Worm (Caenorhabditis elegans) whole organism, L4 larva: ENCODE results near the gene C36C9.5.

Source experiments
- F10B5.3 ChIP-seq: sonication (generic microtip); optimal IDR thresholded peaks from 2 replicates; lab custom pipeline; 2016; ENCODE audit warnings: mild to moderate bottlenecking, missing genetic modification characterization, missing compliant biosample characterization
- F26F4.8 ChIP-seq: fragments of 200-800 bp; sonication (Bioruptor generic); conservative IDR thresholded peaks from 2 replicates; pipeline ENCODE4 v1.3.6; 2022; ENCODE audit warnings: missing genetic modification characterization, missing compliant biosample characterization
- F44E2.7 ChIP-seq: fragments of 200-800 bp; sonication (Bioruptor generic); IDR thresholded peaks from 2 replicates; pipeline ENCODE4 v2.1.2; 2022; ENCODE audit warnings: missing genetic modification characterization, missing compliant biosample characterization
- T20F7.1 ChIP-seq: fragments of 200-800 bp; sonication (Bioruptor generic); optimal IDR thresholded peaks from 2 replicates; lab custom pipeline; 2018; ENCODE audit warnings: mild to moderate bottlenecking, missing genetic modification characterization, missing compliant biosample characterization
- Y105C5A.15 ChIP-seq: fragments of 200-800 bp; sonication (Bioruptor generic); IDR thresholded peaks from 2 replicates; pipeline ENCODE4 v1.3.6; 2022; ENCODE audit warnings: missing genetic modification characterization, missing compliant biosample characterization
- Y75B8A.6 ChIP-seq: fragments of 200-800 bp; sonication (Bioruptor generic); IDR thresholded peaks from 2 replicates; pipeline ENCODE4 v1.3.6; 2022; ENCODE audit warnings: missing genetic modification reagents, missing genetic modification characterization, missing compliant biosample characterization
- ZK546.5 ChIP-seq, 2 experiments: sonication (generic microtip); optimal IDR thresholded peaks; 2 replicates each; lab custom pipeline; 2017; ENCODE audit warnings: missing biosample characterization in 2 of 2, missing genetic modification characterization in 2 of 2
- aha-1 ChIP-seq: fragments of 150-350 bp; peaks from one replicate; lab custom pipeline; 2014; ENCODE audit warnings: missing biosample characterization, missing genetic modification characterization
- attf-4 ChIP-seq: sonication (generic microtip); optimal IDR thresholded peaks from 3 replicates; lab custom pipeline; 2017; ENCODE audit warnings: missing biosample characterization, missing genetic modification characterization
- ceh-28 ChIP-seq: fragments of 150-350 bp; optimal IDR thresholded peaks from 2 replicates; lab custom pipeline; 2014; ENCODE audit warnings: missing biosample characterization, missing genetic modification reagents, missing genetic modification characterization
- ces-1 ChIP-seq: fragments of 150-350 bp; sonication (generic microtip); optimal IDR thresholded peaks from 4 replicates; lab custom pipeline; 2014; ENCODE audit warnings: missing biosample characterization, missing genetic modification reagents, missing genetic modification characterization
- daf-12 ChIP-seq: fragments of 150-350 bp; optimal IDR thresholded peaks from 2 replicates; lab custom pipeline; 2014; ENCODE audit warnings: missing biosample characterization, missing genetic modification reagents, missing genetic modification characterization
- daf-19 ChIP-seq: fragments of 200-800 bp; sonication (Bioruptor generic); conservative IDR thresholded peaks from 2 replicates; pipeline ENCODE4 v1.3.6; 2022; ENCODE audit warnings: missing genetic modification characterization, missing compliant biosample characterization
- dmd-6 ChIP-seq: fragments of 200-800 bp; sonication (Bioruptor generic); IDR thresholded peaks from 2 replicates; pipeline ENCODE4 v1.3.6; 2022; ENCODE audit warnings: missing genetic modification reagents, missing genetic modification characterization, missing compliant biosample characterization
- dmd-8 ChIP-seq: fragments of 200-800 bp; sonication (Bioruptor generic); IDR thresholded peaks from 2 replicates; pipeline ENCODE4 v1.3.6; 2022; ENCODE audit warnings: missing genetic modification characterization, missing compliant biosample characterization
- dpl-1 ChIP-seq: fragments of 150-350 bp; optimal IDR thresholded peaks from 2 replicates; lab custom pipeline; 2014; ENCODE audit warnings: missing biosample characterization, missing genetic modification reagents, missing genetic modification characterization
- duxl-1 ChIP-seq: sonication (generic microtip); optimal IDR thresholded peaks from 2 replicates; lab custom pipeline; 2016; ENCODE audit warnings: mild to moderate bottlenecking, missing genetic modification characterization, moderate library complexity, missing compliant biosample characterization; ENCODE audit not compliant: poor library complexity
- dve-1 ChIP-seq: sonication (generic microtip); optimal IDR thresholded peaks from 2 replicates; lab custom pipeline; 2017; ENCODE audit warnings: antibody characterized with exemption, mild to moderate bottlenecking, missing genetic modification characterization, missing compliant biosample characterization; ENCODE audit not compliant: insufficient read depth
- egl-43 ChIP-seq: fragments of 200-800 bp; sonication (Bioruptor generic); IDR thresholded peaks from 2 replicates; pipeline ENCODE4 v1.3.6; 2022; ENCODE audit warnings: missing genetic modification reagents, missing genetic modification characterization, missing compliant biosample characterization
- fos-1 ChIP-seq: fragments of 150-350 bp; optimal IDR thresholded peaks from 2 replicates; lab custom pipeline; 2014; ENCODE audit warnings: missing biosample characterization, missing genetic modification characterization
- hif-1 ChIP-seq, 2 experiments: sonication (generic microtip); optimal IDR thresholded peaks; 2 replicates each; lab custom pipeline; 2016 to 2017; ENCODE audit warnings: missing compliant biosample characterization in 2 of 2, missing genetic modification characterization in 2 of 2, missing genetic modification reagents in 2 of 2, missing genotype in 2 of 2, mild to moderate bottlenecking in 1 of 2
- madf-5 ChIP-seq, 2 experiments: fragments of 200-800 bp; sonication (Bioruptor generic); IDR thresholded peaks; 2 replicates each; pipeline ENCODE4 v1.3.6; 2022; ENCODE audit warnings: missing compliant biosample characterization in 2 of 2, missing genetic modification characterization in 2 of 2
- mdt-29 ChIP-seq: fragments of 200-800 bp; sonication (Bioruptor generic); IDR thresholded peaks from 2 replicates; pipeline ENCODE4 v1.3.6; 2022; ENCODE audit warnings: missing genetic modification reagents, missing genetic modification characterization, missing compliant biosample characterization
- mep-1 ChIP-seq: fragments of 150-350 bp; sonication (generic microtip); optimal IDR thresholded peaks from 3 replicates; lab custom pipeline; 2014; ENCODE audit warnings: missing biosample characterization, missing genetic modification characterization
- nhr-11 ChIP-seq: fragments of 150-350 bp; optimal IDR thresholded peaks from 2 replicates; lab custom pipeline; 2014; ENCODE audit warnings: missing biosample characterization, missing genetic modification characterization
- nhr-111 ChIP-seq: fragments of 200-800 bp; sonication (Bioruptor generic); optimal IDR thresholded peaks from 2 replicates; lab custom pipeline; 2018; ENCODE audit warnings: mild to moderate bottlenecking, missing genetic modification characterization, missing compliant biosample characterization
- nhr-6 ChIP-seq: fragments of 150-350 bp; optimal IDR thresholded peaks from 2 replicates; lab custom pipeline; 2014; ENCODE audit warnings: missing biosample characterization, missing genetic modification characterization
- php-3 ChIP-seq: fragments of 200-800 bp; sonication (Bioruptor generic); IDR thresholded peaks from 2 replicates; pipeline ENCODE4 v1.3.6; 2022; ENCODE audit warnings: missing genetic modification reagents, missing genetic modification characterization, missing compliant biosample characterization
- sdz-12 ChIP-seq: fragments of 200-800 bp; sonication (Bioruptor generic); optimal IDR thresholded peaks from 2 replicates; lab custom pipeline; 2018; ENCODE audit warnings: mild to moderate bottlenecking, missing genetic modification characterization, missing compliant biosample characterization
- set-16 ChIP-seq: fragments of 200-800 bp; sonication (Bioruptor generic); IDR thresholded peaks from 2 replicates; pipeline ENCODE4 v1.3.6; 2022; ENCODE audit warnings: missing genetic modification reagents, missing genetic modification characterization, missing compliant biosample characterization
- skn-1 ChIP-seq: fragments of 150-350 bp; optimal IDR thresholded peaks from 2 replicates; lab custom pipeline; 2014; ENCODE audit warnings: missing biosample characterization, missing genetic modification characterization
- snpc-4 ChIP-seq: fragments of 150-350 bp; optimal IDR thresholded peaks from 2 replicates; lab custom pipeline; 2014; ENCODE audit warnings: missing biosample characterization, missing genetic modification characterization
- tag-97 ChIP-seq: fragments of 200-800 bp; sonication (Bioruptor generic); IDR thresholded peaks from 2 replicates; pipeline ENCODE4 v1.3.6; 2022; ENCODE audit warnings: missing genetic modification characterization, missing compliant biosample characterization
- tra-1 ChIP-seq: fragments of 200-800 bp; sonication (Bioruptor generic); IDR thresholded peaks from 2 replicates; pipeline ENCODE4 v1.3.6; 2022; ENCODE audit warnings: missing genetic modification reagents, missing genetic modification characterization, missing compliant biosample characterization
- unc-62 ChIP-seq, 3 experiments: fragments of 150-350 bp in 1 of 3; sonication (generic microtip); optimal IDR thresholded peaks in 2 of 3; peaks in 1 of 3; 1 replicate in 1 of 3; 2 replicates in 2 of 3; lab custom pipeline; 2014 to 2017; ENCODE audit warnings: missing biosample characterization in 3 of 3, missing genetic modification characterization in 3 of 3, missing genetic modification reagents in 3 of 3, missing genotype in 1 of 3
- zip-2 ChIP-seq: fragments of 150-350 bp; optimal IDR thresholded peaks from 2 replicates; lab custom pipeline; 2014; ENCODE audit warnings: missing biosample characterization, missing genetic modification characterization

The C36C9.5 gene

DNA sequence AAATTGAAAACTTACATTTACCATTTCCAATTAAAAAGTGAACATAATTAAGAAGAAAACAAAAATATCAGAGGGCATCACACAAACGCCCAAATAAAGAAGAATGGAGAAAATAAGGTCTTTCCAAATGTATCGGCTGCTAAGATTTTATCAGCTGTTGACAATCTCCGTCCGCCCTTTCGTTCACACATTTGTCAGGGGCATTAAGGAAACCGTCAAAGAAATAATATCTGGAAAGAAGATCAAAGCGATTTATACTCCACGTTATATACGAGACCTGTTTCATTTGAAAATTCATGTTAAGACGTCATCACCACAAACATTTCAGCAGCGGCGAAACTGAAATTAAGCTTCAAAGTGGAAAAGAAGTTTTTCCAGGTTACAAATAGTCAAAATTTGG lies 8.8 kb upstream of the C36C9.5 start, which contains the start of gene fbxa-52:
TSS of gene fbxa-52 (minus strand) at position 101 of the 400 bp plus-strand sequence.
- TF ChIP-seq F44E2.7 (GFP tag; lab: Robert Waterston, UW) (no peak), dve-1 (tag; lab: Kevin White, UChicago) (no peak), dmd-6 (no peak), unc-62 (GFP tag; optimal IDR thresholded peaks at IDR 0.05 in 1 of 2; lab: Kevin White, UChicago) (peak in 1 of 2 experiments; percentile 28), unc-62 (tag; optimal IDR thresholded peaks at IDR 0.05; lab: Kevin White, UChicago) (no peak), madf-5 (GFP tag; IDR thresholded peaks at IDR 0.05; lab: Robert Waterston, UW) (no peak), F26F4.8 (GFP tag; lab: Robert Waterston, UW) (no peak), hif-1 (tag; optimal IDR thresholded peaks at IDR 0.05; lab: Kevin White, UChicago) (no peak), skn-1 (tag; lab: Kevin White, UChicago) (no peak), aha-1 (tag; lab: Kevin White, UChicago) (peak; percentile 48), ZK546.5 (tag; optimal IDR thresholded peaks at IDR 0.05; lab: Kevin White, UChicago) (no peak), ces-1 (GFP tag; lab: Kevin White, UChicago) (no peak), mdt-29 (GFP tag; lab: Robert Waterston, UW) (no peak), attf-4 (no peak), nhr-11 (tag; lab: Kevin White, UChicago) (no peak), sdz-12 (GFP tag; lab: Kevin White, UChicago) (no peak), php-3 (GFP tag; lab: Robert Waterston, UW) (no peak), F10B5.3 (tag; lab: Kevin White, UChicago) (no peak)

DNA sequence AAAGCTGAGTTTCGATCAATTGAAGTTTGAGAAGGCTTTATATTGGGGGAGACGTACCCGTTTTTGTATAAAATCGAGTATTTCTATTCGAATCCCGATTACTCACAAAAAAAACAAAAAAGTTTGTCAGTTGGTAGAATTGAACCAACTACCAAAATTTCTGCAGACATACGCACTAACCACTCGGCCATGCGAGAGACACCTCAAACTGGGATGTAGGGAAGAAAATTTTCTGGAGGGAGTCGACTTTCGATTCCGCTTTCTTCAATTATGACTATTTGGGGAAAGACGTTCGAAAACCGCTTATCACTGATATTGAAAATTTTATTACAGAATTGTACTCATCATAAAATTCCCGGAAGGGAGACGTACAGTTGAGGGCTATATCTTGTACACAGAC lies 3.5 kb upstream of the C36C9.5 start:
- TF ChIP-seq F26F4.8 (GFP tag; lab: Robert Waterston, UW), result 0 out of 2 replicates have a peak, but pooled peaks have one; percentile 21
- TF ChIP-seq, all 104 proteins: peak for 1; not testable (repeated sequence) for 103

DNA sequence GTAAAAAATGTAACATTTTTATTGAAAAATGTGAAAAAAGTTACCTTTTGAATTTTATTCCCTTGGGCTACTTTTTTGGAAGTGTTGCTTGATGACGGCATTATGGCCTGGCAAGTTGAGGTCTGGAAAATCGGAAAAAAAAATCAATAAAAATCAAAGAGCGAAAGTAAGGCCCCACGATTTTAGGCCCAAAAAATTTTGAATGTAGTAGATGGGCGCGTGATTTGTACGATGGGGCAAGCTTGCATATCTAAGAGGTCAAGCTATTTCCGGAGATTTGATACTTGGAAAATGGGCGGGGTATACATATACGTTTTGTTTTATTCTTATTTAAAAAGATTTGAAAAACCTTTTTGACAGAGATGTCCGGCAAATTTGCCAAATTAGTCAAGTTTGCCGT lies 2.8 kb upstream of the C36C9.5 start, which contains the start of gene F07G6.5:
TSS of gene F07G6.5 (minus strand) at position 101 of the 400 bp plus-strand sequence.
- TF ChIP-seq mep-1 (tag; lab: Kevin White, UChicago), result no peak
- no peak for TF ChIP-seq nhr-6 (tag; lab: Kevin White, UChicago)
- TF ChIP-seq dpl-1 (GFP tag; lab: Kevin White, UChicago), result no peak
- no peak for TF ChIP-seq Y75B8A.6
- TF ChIP-seq, all 104 proteins: peak for 0

DNA sequence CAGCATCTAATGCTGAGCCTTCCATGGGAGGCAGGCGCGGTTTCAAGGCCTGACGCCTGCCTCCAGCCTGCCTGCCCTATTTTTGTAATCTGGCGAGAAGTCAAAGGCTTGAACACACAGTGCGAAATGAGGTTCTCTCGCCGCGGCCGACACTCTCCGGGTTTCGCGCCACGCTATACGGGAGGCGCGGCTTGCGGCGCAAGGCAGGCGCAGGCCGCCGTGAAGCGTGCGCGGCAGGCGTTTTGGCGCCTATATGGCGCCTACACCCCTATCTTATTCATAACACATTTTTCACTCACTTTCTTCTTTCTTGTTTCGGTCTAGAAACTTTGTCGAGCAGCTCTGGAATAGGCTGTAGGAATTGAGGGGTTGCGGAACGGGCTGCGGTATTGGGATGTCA lies 691 bp downstream of the C36C9.5 start:
- peak; percentile 64; the same call in 1 of the 2 replicates for TF ChIP-seq egl-43
- TF ChIP-seq zip-2, result no peak
- TF ChIP-seq T20F7.1 (GFP tag; lab: Kevin White, UChicago), result no peak
- no peak for TF ChIP-seq dmd-8
- no peak for TF ChIP-seq tra-1 (GFP tag; lab: Robert Waterston, UW)
- no peak for TF ChIP-seq ceh-28
- no peak for TF ChIP-seq F26F4.8 (GFP tag; lab: Robert Waterston, UW)
- no peak for TF ChIP-seq snpc-4
- TF ChIP-seq aha-1 (tag; lab: Kevin White, UChicago), result peak; percentile 44
- no peak for TF ChIP-seq F10B5.3 (tag; lab: Kevin White, UChicago)
- no peak for TF ChIP-seq duxl-1 (tag; lab: Kevin White, UChicago)
- TF ChIP-seq nhr-111 (GFP tag; lab: Kevin White, UChicago), result no peak
- no peak for TF ChIP-seq Y105C5A.15 (GFP tag; lab: Robert Waterston, UW)
- TF ChIP-seq set-16 (GFP tag; lab: Robert Waterston, UW), result peak; percentile 92
- no peak for TF ChIP-seq tag-97 (GFP tag; lab: Robert Waterston, UW)
- TF ChIP-seq daf-19 (GFP tag; lab: Robert Waterston, UW), result no peak
- TF ChIP-seq daf-12 (tag; lab: Kevin White, UChicago), result no peak
- TF ChIP-seq fos-1 (tag; lab: Kevin White, UChicago), result no peak
